Fruit fly (Drosophila melanogaster) whole organism, prepupa: ENCODE data around the gene CG14120.

Source experiments
- CG3919 ChIP-seq: fragments of 200-800 bp; sonication (Bioruptor generic); optimal IDR thresholded peaks from 3 replicates; lab custom pipeline; 2016; ENCODE audit warnings: missing biosample characterization, missing genetic modification characterization
- Eip78C ChIP-seq: fragments of 200-800 bp; sonication (Bioruptor generic); peaks from one replicate; lab custom pipeline; 2016; ENCODE audit warnings: missing biosample characterization, missing genetic modification characterization
- Gug ChIP-seq: fragments of 200-800 bp; sonication (Bioruptor generic); IDR thresholded peaks from 2 replicates; pipeline ENCODE4 v1.3.6; 2022; ENCODE audit warnings: missing biosample characterization, missing genetic modification characterization
- Hr39 ChIP-seq: fragments of 200-800 bp; sonication (Bioruptor generic); optimal IDR thresholded peaks from 2 replicates; lab custom pipeline; 2016; ENCODE audit warnings: missing biosample characterization, missing genetic modification characterization
- Lpt ChIP-seq: fragments of 200-800 bp; sonication (Bioruptor generic); optimal IDR thresholded peaks from 3 replicates; lab custom pipeline; 2016; ENCODE audit warnings: missing biosample characterization, missing genetic modification characterization
- salr ChIP-seq, 2 experiments: fragments of 200-800 bp; sonication (Bioruptor generic); optimal IDR thresholded peaks; 3 replicates each; lab custom pipeline; 2016 to 2018; ENCODE audit warnings: missing biosample characterization in 2 of 2, missing genetic modification characterization in 2 of 2, mild to moderate bottlenecking in 1 of 2
- spab ChIP-seq: fragments of 200-800 bp; sonication (Bioruptor generic); optimal IDR thresholded peaks from 2 replicates; lab custom pipeline; 2017; ENCODE audit warnings: missing biosample characterization, mild to moderate bottlenecking, missing genetic modification characterization, missing genetic modification reagents

DNA sequence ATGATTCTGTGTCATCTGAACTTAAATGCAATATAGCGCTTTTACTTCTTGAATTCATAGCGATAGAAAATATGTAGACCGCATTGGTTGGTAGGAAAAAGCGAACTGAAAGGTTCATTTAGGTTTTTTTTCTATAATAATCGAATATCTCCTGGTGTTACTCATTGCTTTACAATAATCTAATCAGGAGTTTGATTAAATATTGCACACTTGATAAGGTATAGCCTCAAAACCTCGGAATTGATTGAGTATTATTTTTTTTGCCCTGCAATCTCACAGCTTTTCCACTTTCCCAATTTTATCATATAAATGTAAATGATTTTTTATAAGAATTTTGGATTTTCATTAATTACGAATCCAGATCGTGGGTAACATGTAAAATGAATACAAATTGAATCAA, 22.0 kb upstream of the CG14120 start, which contains the start of gene CG10943:
- no peak for TF ChIP-seq Gug (GFP tag; lab: Robert Waterston, UW)
- no peak for TF ChIP-seq Hr39 (GFP tag; lab: Kevin White, UChicago)
- no peak for TF ChIP-seq salr (GFP tag; optimal IDR thresholded peaks at IDR 0.05; lab: Kevin White, UChicago)
- no peak for TF ChIP-seq Eip78C
- no peak for TF ChIP-seq Lpt (GFP tag; lab: Kevin White, UChicago)
- no peak for TF ChIP-seq CG3919 (GFP tag; lab: Kevin White, UChicago)
- no peak for TF ChIP-seq spab
